Worm (Caenorhabditis elegans): ENCODE measurements around the gene ceh-36.

Gene ceh-36

ce11 chrX:14173850-14174249 is 12.5 kb downstream of the ceh-36 start, which contains the start of gene idhb-1:
TSS of gene idhb-1 (minus strand) at chrX:14174063.
- no peak for TF ChIP-seq unc-62 (GFP tag; optimal IDR thresholded peaks at IDR 0.05)

ce11 chrX:14169569-14170031 is 16.8 kb downstream of the ceh-36 start, which contains the start of gene sym-4:
TSS of gene sym-4 (minus strand) at chrX:14169619.
- no peak for TF ChIP-seq unc-62 (GFP tag; optimal IDR thresholded peaks at IDR 0.05)

- TF ChIP-seq unc-62 (GFP tag; optimal IDR thresholded peaks at IDR 0.05): no peak
Measured at ce11 chrX:14165156-14165555, 21.2 kb downstream of the ceh-36 start.

DNA sequence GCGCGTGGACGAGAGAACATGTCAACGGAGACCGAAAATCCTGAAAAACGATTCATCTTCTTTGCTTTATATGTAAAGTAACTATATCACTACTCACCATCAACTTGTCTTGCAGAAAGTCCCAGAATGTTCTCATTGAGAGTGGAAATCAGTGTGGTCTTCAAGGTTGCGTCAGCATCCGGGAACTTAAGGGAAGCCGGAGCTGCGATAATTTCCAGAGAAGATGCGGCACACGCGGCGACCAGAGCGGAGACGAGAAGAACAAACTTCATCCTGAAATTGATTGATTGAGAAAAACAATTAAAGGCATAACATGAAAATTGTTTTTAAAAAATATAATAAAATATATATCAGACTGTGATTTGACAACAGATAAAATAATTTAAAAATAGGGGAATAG is 22.1 kb downstream of the ceh-36 start, which contains the start of gene vha-20:
Gene vha-20 (minus strand): TSS at position 273 of the 400 bp plus-strand sequence.
- TF ChIP-seq unc-62 (GFP tag; optimal IDR thresholded peaks at IDR 0.05): no peak

DNA sequence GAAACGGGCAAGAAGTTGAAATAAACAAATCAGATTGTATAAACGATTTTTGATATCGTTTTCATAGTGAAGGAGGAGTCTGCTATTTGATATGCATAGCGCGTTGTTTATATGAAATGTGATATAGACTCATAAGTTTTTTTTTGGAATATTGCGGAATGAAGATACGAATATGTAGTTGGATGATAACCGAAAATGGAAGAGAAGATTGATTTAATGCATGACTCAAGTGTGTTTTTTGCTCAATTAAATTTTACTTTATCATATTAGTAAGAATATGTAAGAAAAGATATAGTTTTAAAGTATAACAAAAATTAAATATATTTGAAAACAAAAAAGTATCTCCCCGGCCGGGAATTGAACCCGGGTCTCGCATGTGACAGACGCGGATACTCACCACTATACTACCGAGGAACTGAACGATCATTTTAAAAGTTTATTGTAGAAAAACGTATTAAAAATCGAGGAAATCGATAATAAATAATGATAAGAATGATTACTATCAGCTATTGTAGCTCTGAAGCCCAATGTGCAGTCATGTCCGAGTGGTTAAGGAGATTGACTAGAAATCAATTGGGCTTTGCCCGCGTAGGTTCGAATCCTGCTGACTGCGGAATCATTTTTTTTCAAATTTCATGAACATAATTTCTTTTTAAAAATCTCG is 24.6 kb downstream of the ceh-36 start, which contains the start of gene lgc-25:
Gene lgc-25 (minus strand): TSS at position 51 of the 664 bp plus-strand sequence.
- no peak for TF ChIP-seq unc-62 (GFP tag; optimal IDR thresholded peaks at IDR 0.05)

DNA sequence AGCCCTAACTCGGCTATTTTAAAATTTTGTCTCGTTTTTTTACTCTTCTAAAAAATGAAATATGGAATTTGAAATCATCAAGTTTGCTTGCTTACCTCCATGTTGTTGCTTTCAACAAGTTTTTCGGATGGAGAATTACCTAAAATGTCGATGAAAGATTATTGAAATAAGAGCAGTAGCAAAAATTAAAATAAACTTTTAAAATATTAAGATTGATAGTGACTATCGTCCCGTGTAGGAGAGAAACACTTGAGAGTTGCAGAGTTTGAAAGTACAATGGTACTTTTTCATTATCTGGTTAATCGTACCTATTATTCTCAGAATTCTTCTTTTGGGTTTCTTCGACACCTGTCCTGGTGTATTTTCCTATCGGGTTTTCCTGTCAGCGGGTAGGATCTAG is 29.5 kb downstream of the ceh-36 start, which contains the start of gene ceh-90:
Gene ceh-90 (minus strand): TSS at position 101 of the 400 bp plus-strand sequence.
- no peak for TF ChIP-seq unc-62 (GFP tag; optimal IDR thresholded peaks at IDR 0.05)

DNA sequence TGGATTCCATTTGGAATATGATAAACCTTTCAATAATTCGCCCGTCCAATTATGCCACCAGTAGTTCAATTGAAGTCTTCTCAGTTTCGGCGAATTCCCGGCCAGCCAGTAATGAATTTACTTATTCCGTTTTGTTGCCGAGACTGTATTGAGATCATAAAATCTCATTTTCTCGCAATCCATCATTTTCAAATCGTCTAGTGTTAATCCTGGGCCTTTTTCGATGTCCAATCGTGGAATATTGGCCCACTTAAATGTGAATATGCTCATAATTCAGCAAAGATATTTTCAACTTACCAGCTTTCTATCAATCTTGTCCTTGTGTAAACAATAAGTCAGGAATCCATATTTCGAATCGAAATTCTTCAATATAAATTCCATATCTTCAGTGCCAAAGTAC is 33.7 kb downstream of the ceh-36 start:
- TF ChIP-seq unc-62 (GFP tag; optimal IDR thresholded peaks at IDR 0.05): no peak

ce11 chrX:14147400-14147799 is 39.0 kb downstream of the ceh-36 start, which contains the start of gene akt-2:
TSS of gene akt-2 (plus strand) at chrX:14147700.
- TF ChIP-seq unc-62 (GFP tag; optimal IDR thresholded peaks at IDR 0.05): no peak

DNA sequence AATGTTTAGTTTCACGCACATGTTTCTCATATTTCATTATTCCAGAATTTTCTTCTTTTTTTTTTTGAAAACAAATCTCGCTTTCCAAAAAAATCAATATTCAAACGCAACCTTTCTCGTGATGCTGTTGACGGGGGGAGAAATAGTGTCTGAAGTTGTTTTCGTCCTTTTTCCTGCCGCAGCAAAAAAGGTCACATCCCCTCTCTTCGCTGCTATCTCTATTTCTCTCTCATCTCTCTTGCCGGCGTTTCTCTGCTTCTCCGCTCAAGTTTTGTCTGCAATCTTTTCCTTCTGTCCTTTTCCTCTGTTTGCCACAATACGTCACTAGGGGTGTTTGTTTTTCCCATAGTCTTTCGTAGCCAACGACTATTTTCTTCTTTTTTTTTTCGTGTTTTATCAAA is 39.6 kb downstream of the ceh-36 start:
- TF ChIP-seq unc-62 (GFP tag; optimal IDR thresholded peaks at IDR 0.05): no peak

ce11 chrX:14145634-14146033 is 40.7 kb downstream of the ceh-36 start:
- TF ChIP-seq unc-62 (GFP tag; optimal IDR thresholded peaks at IDR 0.05): no peak

DNA sequence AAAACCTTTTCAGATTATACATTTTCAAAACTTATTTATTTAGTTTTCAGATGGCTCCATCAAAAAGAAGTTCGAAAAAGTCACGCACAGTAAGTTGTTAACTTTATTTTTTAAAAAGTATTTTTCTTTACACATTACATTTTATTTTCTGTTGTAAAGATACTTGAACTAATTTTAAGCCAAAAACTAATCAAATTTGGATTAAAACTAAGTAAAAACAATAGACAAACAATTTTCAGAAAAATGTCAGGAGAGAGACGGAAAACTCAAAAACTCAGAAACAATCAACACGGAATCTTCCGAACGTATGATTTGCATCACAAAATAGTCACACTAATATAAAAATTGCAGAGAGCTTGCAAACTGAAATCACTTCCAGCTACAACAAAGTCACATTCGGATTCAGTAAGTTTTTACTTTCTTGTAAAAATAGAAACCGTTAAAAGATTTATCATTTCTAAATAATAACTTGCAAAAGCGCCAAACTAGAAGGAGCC is 44.4 kb downstream of the ceh-36 start, which contains the start of gene ceh-89:
Gene ceh-89 (plus strand): TSS at position 51 of the 497 bp plus-strand sequence.
- no peak for TF ChIP-seq unc-62 (GFP tag; optimal IDR thresholded peaks at IDR 0.05)

DNA sequence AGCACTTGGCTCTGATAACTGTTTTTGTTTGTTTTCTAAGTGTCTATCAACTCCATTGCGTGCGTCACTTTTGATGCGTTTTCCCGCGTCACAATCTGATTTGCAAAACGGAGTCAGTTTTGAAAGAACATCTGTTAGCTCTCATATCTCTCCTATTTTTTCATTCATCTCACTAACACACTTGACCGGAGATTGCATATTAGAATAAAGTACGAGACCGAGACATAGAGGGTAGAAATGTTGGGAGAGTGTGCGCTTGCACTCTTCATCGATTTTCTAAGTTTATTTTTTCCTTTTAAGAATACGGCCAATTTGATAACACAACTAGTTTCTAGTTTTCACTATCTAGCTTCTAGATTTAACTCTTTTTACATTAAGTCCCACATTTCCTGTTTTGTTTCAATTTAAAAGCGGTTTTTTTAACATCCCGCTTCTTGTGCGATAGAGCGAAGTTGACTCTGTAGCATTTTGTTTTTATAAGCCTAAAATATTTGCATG is 45.0 kb downstream of the ceh-36 start:
- TF ChIP-seq unc-62 (GFP tag; optimal IDR thresholded peaks at IDR 0.05): no peak

- TF ChIP-seq unc-62 (GFP tag; optimal IDR thresholded peaks at IDR 0.05): no peak
Measured at ce11 chrX:14140040-14140439, 46.3 kb downstream of the ceh-36 start, which contains the start of gene nkat-1. TSS of gene nkat-1 (minus strand) at chrX:14140140.

DNA sequence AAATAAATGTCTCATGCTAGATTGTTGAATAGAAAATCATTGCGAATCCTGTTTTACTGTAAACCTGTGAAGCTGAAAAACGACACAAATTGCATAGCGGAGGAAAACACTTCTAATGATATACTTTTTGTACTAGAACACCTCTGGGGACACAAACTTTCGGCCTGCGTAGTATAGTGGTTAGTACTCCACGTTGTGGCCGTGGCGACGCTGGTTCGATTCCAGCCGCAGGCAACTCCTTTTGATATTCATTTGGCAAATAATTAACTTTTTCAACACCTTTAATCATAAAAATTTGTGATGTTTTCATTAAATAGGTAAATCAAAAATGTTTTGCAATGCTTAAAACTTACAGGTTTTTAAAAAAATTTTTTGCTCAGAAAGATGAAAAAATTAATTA is 51.5 kb downstream of the ceh-36 start:
- TF ChIP-seq unc-62 (GFP tag; optimal IDR thresholded peaks at IDR 0.05): no peak

DNA sequence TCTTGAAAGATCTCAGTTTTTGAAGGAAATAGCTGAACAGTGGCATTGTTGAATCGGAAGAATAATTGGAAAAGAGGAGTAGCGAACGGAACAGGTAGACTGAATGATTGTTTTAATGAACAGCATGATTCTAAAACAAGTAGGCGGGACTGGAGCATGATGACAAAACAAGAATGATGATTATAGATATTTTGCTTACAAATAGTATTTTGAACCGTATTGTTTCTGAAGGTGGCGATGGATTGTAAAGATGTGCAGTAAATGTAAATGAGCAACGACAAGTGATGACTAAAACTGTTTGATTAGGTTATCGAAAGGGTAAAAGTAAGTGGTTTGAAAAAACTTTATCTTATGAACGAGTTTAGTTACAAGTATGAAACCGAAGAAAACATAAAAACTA is 52.1 kb downstream of the ceh-36 start, which contains the start of gene F28H6.8:
Gene F28H6.8 (minus strand): TSS at position 101 of the 400 bp plus-strand sequence.
- no peak for TF ChIP-seq unc-62 (GFP tag; optimal IDR thresholded peaks at IDR 0.05)
